Worm (Caenorhabditis elegans) whole organism, L3 larva: ENCODE results near the gene F38B6.4.

Experiments used
- R02D3.7 ChIP-seq: fragments of 150-350 bp; optimal IDR thresholded peaks from 2 replicates; lab custom pipeline; 2014; ENCODE audit warnings: missing biosample characterization, missing genetic modification characterization
- ZK546.5 ChIP-seq: sonication (generic microtip); optimal IDR thresholded peaks from 2 replicates; lab custom pipeline; 2017; ENCODE audit warnings: missing biosample characterization, missing genetic modification characterization
- aly-2 ChIP-seq: fragments of 150-350 bp; optimal IDR thresholded peaks from 2 replicates; lab custom pipeline; 2014; ENCODE audit warnings: missing biosample characterization, missing genetic modification characterization
- ama-1 ChIP-seq: fragments of 150-350 bp; optimal IDR thresholded peaks from 2 replicates; lab custom pipeline; 2018
- ceh-16 ChIP-seq: sonication (generic microtip); optimal IDR thresholded peaks from 2 replicates; lab custom pipeline; 2017; ENCODE audit warnings: missing biosample characterization, missing genetic modification characterization
- ceh-28 ChIP-seq: fragments of 150-350 bp; optimal IDR thresholded peaks from 2 replicates; lab custom pipeline; 2014; ENCODE audit warnings: missing biosample characterization, missing genetic modification reagents, missing genetic modification characterization
- ceh-82 ChIP-seq: fragments of 150-350 bp; optimal IDR thresholded peaks from 2 replicates; lab custom pipeline; 2014; ENCODE audit warnings: missing biosample characterization, missing genetic modification characterization
- ceh-9 ChIP-seq: sonication (generic microtip); optimal IDR thresholded peaks from 2 replicates; lab custom pipeline; 2018; ENCODE audit warnings: missing biosample characterization, missing genetic modification characterization
- egl-5 ChIP-seq: fragments of 150-350 bp; optimal IDR thresholded peaks from 2 replicates; lab custom pipeline; 2017; ENCODE audit warnings: missing biosample characterization, missing genetic modification reagents, missing genetic modification characterization, inconsistent platforms
- elt-1 ChIP-seq: fragments of 150-350 bp; optimal IDR thresholded peaks from 2 replicates; lab custom pipeline; 2014; ENCODE audit warnings: missing biosample characterization, missing genetic modification characterization
- elt-3 ChIP-seq, 3 experiments: fragments of 150-350 bp in 1 of 3; sonication (generic microtip) in 2 of 3; optimal IDR thresholded peaks; 2 replicates in 2 of 3; 4 replicates in 1 of 3; lab custom pipeline; 2014 to 2017; ENCODE audit warnings: missing biosample characterization in 3 of 3, missing genetic modification characterization in 3 of 3
- eor-1 ChIP-seq, 2 experiments: fragments of 150-350 bp; optimal IDR thresholded peaks; 2 replicates each; lab custom pipeline; 2014 to 2018; ENCODE audit warnings: missing biosample characterization in 2 of 2, missing genetic modification characterization in 2 of 2
- fkh-10 ChIP-seq: sonication (generic microtip); optimal IDR thresholded peaks from 2 replicates; lab custom pipeline; 2017; ENCODE audit warnings: missing biosample characterization, missing genetic modification reagents, missing genetic modification characterization
- fkh-2 ChIP-seq: fragments of 150-350 bp; optimal IDR thresholded peaks from 2 replicates; lab custom pipeline; 2014; ENCODE audit warnings: missing biosample characterization, missing genetic modification reagents, missing genetic modification characterization
- fos-1 ChIP-seq: fragments of 150-350 bp; optimal IDR thresholded peaks from 2 replicates; lab custom pipeline; 2014; ENCODE audit warnings: missing biosample characterization, missing genetic modification characterization
- hmg-11 ChIP-seq: sonication (generic microtip); optimal IDR thresholded peaks from 2 replicates; lab custom pipeline; 2016; ENCODE audit warnings: missing genetic modification characterization, missing compliant biosample characterization
- jun-1 ChIP-seq: fragments of 150-350 bp; optimal IDR thresholded peaks from 2 replicates; lab custom pipeline; 2014; ENCODE audit warnings: missing biosample characterization, missing genetic modification reagents, missing genetic modification characterization
- lin-15B ChIP-seq: fragments of 150-350 bp; optimal IDR thresholded peaks from 2 replicates; lab custom pipeline; 2014; ENCODE audit warnings: missing biosample characterization, missing genetic modification characterization
- lin-39 ChIP-seq: fragments of 150-350 bp; optimal IDR thresholded peaks from 2 replicates; lab custom pipeline; 2018; ENCODE audit warnings: missing biosample characterization, missing genetic modification reagents, missing genetic modification characterization
- mdl-1 ChIP-seq: fragments of 150-350 bp; optimal IDR thresholded peaks from 2 replicates; lab custom pipeline; 2014; ENCODE audit warnings: missing biosample characterization, missing genetic modification characterization
- mml-1 ChIP-seq: fragments of 150-350 bp; sonication (generic microtip); optimal IDR thresholded peaks from 3 replicates; lab custom pipeline; 2014; ENCODE audit warnings: missing biosample characterization, missing genetic modification characterization
- nhr-23 ChIP-seq: fragments of 150-350 bp; optimal IDR thresholded peaks from 2 replicates; lab custom pipeline; 2014; ENCODE audit warnings: missing biosample characterization, missing genetic modification reagents, missing genetic modification characterization
- nhr-25 ChIP-seq: sonication (generic microtip); optimal IDR thresholded peaks from 2 replicates; lab custom pipeline; 2017; ENCODE audit warnings: missing biosample characterization, missing genetic modification characterization
- nhr-28 ChIP-seq: fragments of 150-350 bp; optimal IDR thresholded peaks from 2 replicates; lab custom pipeline; 2014; ENCODE audit warnings: missing biosample characterization, missing genetic modification characterization
- nhr-43 ChIP-seq: sonication (generic microtip); optimal IDR thresholded peaks from 2 replicates; lab custom pipeline; 2016; ENCODE audit warnings: mild to moderate bottlenecking, missing genetic modification characterization, missing compliant biosample characterization; ENCODE audit not compliant: poor library complexity, severe bottlenecking
- nhr-76 ChIP-seq: fragments of 150-350 bp; sonication (generic microtip); optimal IDR thresholded peaks from 5 replicates; lab custom pipeline; 2014; ENCODE audit warnings: missing biosample characterization, missing genetic modification characterization
- nhr-77 ChIP-seq: fragments of 150-350 bp; optimal IDR thresholded peaks from 2 replicates; lab custom pipeline; 2014; ENCODE audit warnings: missing biosample characterization, missing genetic modification characterization
- pha-4 ChIP-seq: fragments of 150-350 bp; optimal IDR thresholded peaks from 2 replicates; lab custom pipeline; 2014; ENCODE audit warnings: missing biosample characterization, missing genetic modification reagents, missing genetic modification characterization
- sea-2 ChIP-seq: fragments of 150-350 bp; sonication (generic microtip); optimal IDR thresholded peaks from 4 replicates; lab custom pipeline; 2014; ENCODE audit warnings: missing biosample characterization, missing genetic modification reagents, missing genetic modification characterization
- unc-39 ChIP-seq: sonication (generic microtip); optimal IDR thresholded peaks from 4 replicates; lab custom pipeline; 2017; ENCODE audit warnings: missing biosample characterization, missing genetic modification characterization
- unc-62 ChIP-seq: fragments of 150-350 bp; sonication (generic microtip); optimal IDR thresholded peaks from 4 replicates; lab custom pipeline; 2014; ENCODE audit warnings: missing biosample characterization, missing genetic modification reagents, missing genetic modification characterization
- ztf-11 ChIP-seq: fragments of 150-350 bp; optimal IDR thresholded peaks from 2 replicates; lab custom pipeline; 2014; ENCODE audit warnings: missing biosample characterization, missing genetic modification characterization
- ztf-4 ChIP-seq: fragments of 150-350 bp; optimal IDR thresholded peaks from 2 replicates; lab custom pipeline; 2014; ENCODE audit warnings: missing biosample characterization, missing genetic modification characterization

Gene F38B6.4

ce11 chrX:6669366-6669765 lies 5.3 kb upstream of the F38B6.4 start:
- TF ChIP-seq elt-1 (tag; lab: Kevin White, UChicago) (peak; percentile 22), nhr-23 (no peak)

ce11 chrX:6671717-6672116 lies 3.0 kb upstream of the F38B6.4 start:
- TF ChIP-seq nhr-25: no peak
- TF ChIP-seq sea-2: no peak
- TF ChIP-seq egl-5 (tag; lab: Kevin White, UChicago): no peak
- peak; percentile 69 for TF ChIP-seq elt-1 (tag; lab: Kevin White, UChicago)
- TF ChIP-seq unc-39 (tag; lab: Kevin White, UChicago): no peak
- peak; percentile 27 for TF ChIP-seq nhr-23
- TF ChIP-seq ztf-11 (tag; lab: Kevin White, UChicago): no peak

ce11 chrX:6672519-6672918 lies 2.1 kb upstream of the F38B6.4 start, which contains the start of gene col-172:
Gene col-172 (plus strand): TSS chrX:6672819.
- TF ChIP-seq nhr-23 (peak; percentile 7), nhr-25 (no peak)
- TF ChIP-seq, all 47 proteins: peak for 1

- TF ChIP-seq nhr-77 (tag; lab: Kevin White, UChicago) (no peak), ceh-9 (tag; lab: Kevin White, UChicago) (no peak), nhr-25 (no peak), unc-39 (tag; lab: Kevin White, UChicago) (no peak), elt-3 (tag; optimal IDR thresholded peaks at IDR 0.05; lab: Kevin White, UChicago) (no peak), hmg-11 (tag; lab: Kevin White, UChicago) (no peak), ztf-4 (tag; lab: Kevin White, UChicago) (no peak), ceh-28 (tag; lab: Kevin White, UChicago) (no peak), lin-15B (tag; lab: Kevin White, UChicago) (no peak), ceh-16 (tag; lab: Kevin White, UChicago) (no peak), fkh-2 (no peak), nhr-43 (tag; lab: Kevin White, UChicago) (no peak), fkh-10 (no peak), mml-1 (no peak)
These were observed 8.0 kb downstream of the F38B6.4 start, which contains the start of gene F38B6.8 for ce11 chrX:6682683-6683082. Gene F38B6.8 (minus strand): TSS chrX:6682783.

ce11 chrX:6687345-6687744 lies 12.7 kb downstream of the F38B6.4 start:
- TF ChIP-seq ztf-4 (tag; lab: Kevin White, UChicago): no peak
- peak; percentile 52 for TF ChIP-seq lin-39
- TF ChIP-seq, all 47 proteins: peak for 1

ce11 chrX:6687756-6688155 lies 13.1 kb downstream of the F38B6.4 start:
- TF ChIP-seq R02D3.7 (tag; lab: Kevin White, UChicago): no peak
- TF ChIP-seq fos-1 (tag; lab: Kevin White, UChicago): no peak
- TF ChIP-seq ceh-28 (tag; lab: Kevin White, UChicago): no peak
- TF ChIP-seq, all 47 proteins: peak for 0

- TF ChIP-seq elt-1 (tag; lab: Kevin White, UChicago) (peak; percentile 94), aly-2 (tag; lab: Kevin White, UChicago) (no peak), lin-39 (peak; percentile 20), nhr-28 (tag; lab: Kevin White, UChicago) (no peak), unc-62 (GFP tag; lab: Kevin White, UChicago) (peak; percentile 32), hmg-11 (tag; lab: Kevin White, UChicago) (no peak)
These were observed 14.4 kb downstream of the F38B6.4 start for ce11 chrX:6688953-6689562.

ce11 chrX:6689985-6690384 lies 15.3 kb downstream of the F38B6.4 start, which contains the start of gene F38B6.6:
Gene F38B6.6 (minus strand): TSS chrX:6690085.
- TF ChIP-seq ztf-4 (tag; lab: Kevin White, UChicago) (no peak), mdl-1 (tag; lab: Kevin White, UChicago) (no peak), pha-4 (tag; lab: Kevin White, UChicago) (no peak), nhr-77 (tag; lab: Kevin White, UChicago) (no peak), ama-1 (no peak), R02D3.7 (tag; lab: Kevin White, UChicago) (no peak), elt-3 (tag; optimal IDR thresholded peaks at IDR 0.05; lab: Kevin White, UChicago) (no peak), fkh-2 (no peak), sea-2 (no peak), eor-1 (tag; optimal IDR thresholded peaks at IDR 0.05; lab: Kevin White, UChicago) (no peak), ZK546.5 (tag; lab: Kevin White, UChicago) (no peak), jun-1 (tag; lab: Kevin White, UChicago) (no peak), nhr-76 (tag; lab: Kevin White, UChicago) (no peak), ceh-82 (tag; lab: Kevin White, UChicago) (no peak)
